Worm (Caenorhabditis elegans) whole organism, L1 larva: Measurements from ENCODE around the gene F55A4.13.

Source experiments
- C34B4.2 ChIP-seq: sonication (generic microtip); optimal IDR thresholded peaks from 2 replicates; lab custom pipeline; 2017; ENCODE audit warnings: mild to moderate bottlenecking, missing genetic modification characterization, missing compliant biosample characterization
- aly-2 ChIP-seq: fragments of 150-350 bp; optimal IDR thresholded peaks from 2 replicates; lab custom pipeline; 2014; ENCODE audit warnings: missing biosample characterization, missing genetic modification characterization
- ama-1 ChIP-seq: fragments of 150-350 bp; optimal IDR thresholded peaks from 2 replicates; lab custom pipeline; 2014
- blmp-1 ChIP-seq: fragments of 150-350 bp; optimal IDR thresholded peaks from 2 replicates; lab custom pipeline; 2014; ENCODE audit warnings: missing biosample characterization, missing genetic modification characterization
- ceh-8 ChIP-seq: fragments of 200-800 bp; sonication (Bioruptor generic); optimal IDR thresholded peaks from 2 replicates; lab custom pipeline; 2018; ENCODE audit warnings: mild to moderate bottlenecking, missing genetic modification characterization, moderate library complexity, missing compliant biosample characterization
- ceh-82 ChIP-seq, 3 experiments: fragments of 150-350 bp in 1 of 3; sonication (generic microtip) in 2 of 3; optimal IDR thresholded peaks; 2 replicates each; lab custom pipeline; 2014 to 2017; ENCODE audit warnings: missing biosample characterization in 3 of 3, missing genetic modification characterization in 3 of 3
- ceh-88 ChIP-seq: fragments of 200-800 bp; sonication (Bioruptor generic); IDR thresholded peaks from 2 replicates; pipeline ENCODE4 v1.3.6; 2022; ENCODE audit warnings: missing genetic modification characterization, missing compliant biosample characterization
- ceh-90 ChIP-seq: sonication (generic microtip); optimal IDR thresholded peaks from 2 replicates; lab custom pipeline; 2016; ENCODE audit warnings: missing genetic modification characterization, missing compliant biosample characterization
- ces-1 ChIP-seq: fragments of 150-350 bp; optimal IDR thresholded peaks from 2 replicates; lab custom pipeline; 2014; ENCODE audit warnings: missing biosample characterization, missing genetic modification reagents, missing genetic modification characterization
- dpl-1 ChIP-seq, 3 experiments: fragments of 150-350 bp in 2 of 3; sonication (generic microtip) in 1 of 3; optimal IDR thresholded peaks; 2 replicates each; lab custom pipeline; 2014 to 2017; ENCODE audit warnings: missing biosample characterization in 3 of 3, missing genetic modification characterization in 3 of 3, missing genetic modification reagents in 3 of 3
- egl-27 ChIP-seq, 2 experiments: fragments of 150-350 bp in 1 of 2; sonication (generic microtip); optimal IDR thresholded peaks; 3 replicates each; lab custom pipeline; 2017 to 2018; ENCODE audit warnings: missing biosample characterization in 2 of 2, missing genetic modification characterization in 2 of 2, missing genetic modification reagents in 2 of 2
- elt-3 ChIP-seq, 6 experiments: fragments of 150-350 bp in 1 of 6; sonication (generic microtip); optimal IDR thresholded peaks; 2 replicates each; lab custom pipeline; 2017 to 2018; ENCODE audit warnings: missing biosample characterization in 6 of 6, missing genetic modification characterization in 6 of 6, inconsistent platforms in 1 of 6
- ets-5 ChIP-seq: fragments of 200-800 bp; sonication (Bioruptor generic); IDR thresholded peaks from 2 replicates; pipeline ENCODE4 v1.3.6; 2022; ENCODE audit warnings: missing genetic modification characterization, missing compliant biosample characterization
- fkh-4 ChIP-seq: sonication (generic microtip); optimal IDR thresholded peaks from 2 replicates; lab custom pipeline; 2016; ENCODE audit warnings: missing compliant biosample characterization, missing genetic modification characterization, borderline replicate concordance
- fkh-8 ChIP-seq: sonication (generic microtip); optimal IDR thresholded peaks from 2 replicates; lab custom pipeline; 2016; ENCODE audit warnings: mild to moderate bottlenecking, missing genetic modification characterization, missing compliant biosample characterization
- grh-1 ChIP-seq: fragments of 200-800 bp; sonication (Bioruptor generic); IDR thresholded peaks from 2 replicates; pipeline ENCODE4 v1.3.6; 2022; ENCODE audit warnings: missing genetic modification reagents, missing genetic modification characterization, missing compliant biosample characterization
- hlh-4 ChIP-seq: sonication (generic microtip); optimal IDR thresholded peaks from 2 replicates; lab custom pipeline; 2016; ENCODE audit warnings: mild to moderate bottlenecking, missing genetic modification characterization, missing compliant biosample characterization
- isw-1 ChIP-seq: fragments of 200-800 bp; sonication (Bioruptor generic); IDR thresholded peaks from 2 replicates; pipeline ENCODE4 v1.3.6; 2022; ENCODE audit warnings: missing genetic modification characterization, missing compliant biosample characterization
- jun-1 ChIP-seq: fragments of 150-350 bp; optimal IDR thresholded peaks from 2 replicates; lab custom pipeline; 2014; ENCODE audit warnings: missing biosample characterization, missing genetic modification reagents, missing genetic modification characterization
- lin-35 ChIP-seq, 2 experiments: fragments of 150-350 bp; optimal IDR thresholded peaks; 2 replicates each; lab custom pipeline; 2014; ENCODE audit warnings: missing biosample characterization in 2 of 2, missing genetic modification characterization in 2 of 2, missing genetic modification reagents in 2 of 2
- lir-3 ChIP-seq: sonication (generic microtip); optimal IDR thresholded peaks from 2 replicates; lab custom pipeline; 2016; ENCODE audit warnings: mild to moderate bottlenecking, missing genetic modification characterization, moderate library complexity, missing compliant biosample characterization; ENCODE audit not compliant: poor library complexity
- lsy-2 ChIP-seq, 2 experiments: fragments of 150-350 bp; optimal IDR thresholded peaks; 2 replicates each; lab custom pipeline; 2014; ENCODE audit warnings: missing biosample characterization in 2 of 2, missing genetic modification characterization in 2 of 2
- mab-9 ChIP-seq: fragments of 200-800 bp; sonication (Bioruptor generic); IDR thresholded peaks from 2 replicates; pipeline ENCODE4 v1.3.6; 2022; ENCODE audit warnings: missing genetic modification reagents, missing genetic modification characterization, missing compliant biosample characterization
- mef-2 ChIP-seq: fragments of 150-350 bp; optimal IDR thresholded peaks from 2 replicates; lab custom pipeline; 2014; ENCODE audit warnings: missing biosample characterization, missing genetic modification characterization
- nhr-12 ChIP-seq: sonication (generic microtip); optimal IDR thresholded peaks from 2 replicates; lab custom pipeline; 2017; ENCODE audit warnings: missing biosample characterization, missing genetic modification characterization
- nhr-28 ChIP-seq: fragments of 150-350 bp; optimal IDR thresholded peaks from 2 replicates; lab custom pipeline; 2014; ENCODE audit warnings: missing biosample characterization, missing genetic modification characterization
- nhr-47 ChIP-seq: sonication (generic microtip); optimal IDR thresholded peaks from 2 replicates; lab custom pipeline; 2016; ENCODE audit warnings: mild to moderate bottlenecking, missing genetic modification characterization, moderate library complexity, missing compliant biosample characterization
- nhr-76 ChIP-seq: sonication (generic microtip); optimal IDR thresholded peaks from 2 replicates; lab custom pipeline; 2017; ENCODE audit warnings: missing biosample characterization, missing genetic modification characterization
- nhr-77 ChIP-seq: fragments of 150-350 bp; optimal IDR thresholded peaks from 2 replicates; lab custom pipeline; 2014; ENCODE audit warnings: missing biosample characterization, missing genetic modification characterization
- nhr-85 ChIP-seq: sonication (generic microtip); peaks from one replicate; lab custom pipeline; 2016; ENCODE audit warnings: missing genetic modification characterization, inconsistent platforms, missing compliant biosample characterization
- nhr-90 ChIP-seq: sonication (generic microtip); optimal IDR thresholded peaks from 2 replicates; lab custom pipeline; 2016; ENCODE audit warnings: mild to moderate bottlenecking, missing genetic modification characterization, missing compliant biosample characterization; ENCODE audit not compliant: poor library complexity
- pag-3 ChIP-seq: sonication (generic microtip); optimal IDR thresholded peaks from 2 replicates; lab custom pipeline; 2017; ENCODE audit warnings: missing genetic modification characterization, mild to moderate bottlenecking, missing compliant biosample characterization, antibody characterized with exemption, borderline replicate concordance; ENCODE audit not compliant: insufficient read depth
- pqm-1 ChIP-seq: sonication (generic microtip); optimal IDR thresholded peaks from 3 replicates; lab custom pipeline; 2017; ENCODE audit warnings: missing biosample characterization, missing genetic modification characterization
- rnt-1 ChIP-seq: sonication (generic microtip); optimal IDR thresholded peaks from 2 replicates; lab custom pipeline; 2016; ENCODE audit warnings: mild to moderate bottlenecking, missing genetic modification characterization, moderate library complexity, missing compliant biosample characterization
- skn-1 ChIP-seq: fragments of 150-350 bp; optimal IDR thresholded peaks from 2 replicates; lab custom pipeline; 2014; ENCODE audit warnings: missing biosample characterization, missing genetic modification characterization
- snu-23 ChIP-seq: sonication (generic microtip); optimal IDR thresholded peaks from 2 replicates; lab custom pipeline; 2016; ENCODE audit warnings: missing genetic modification characterization, missing compliant biosample characterization
- sptf-1 ChIP-seq: fragments of 150-350 bp; optimal IDR thresholded peaks from 2 replicates; lab custom pipeline; 2014; ENCODE audit warnings: missing biosample characterization, missing genetic modification characterization
- swsn-7 ChIP-seq: sonication (generic microtip); optimal IDR thresholded peaks from 2 replicates; lab custom pipeline; 2016; ENCODE audit warnings: missing genetic modification characterization, missing compliant biosample characterization
- tbx-2 ChIP-seq: sonication (generic microtip); optimal IDR thresholded peaks from 2 replicates; lab custom pipeline; 2016; ENCODE audit warnings: missing genetic modification characterization, missing compliant biosample characterization
- unc-130 ChIP-seq: fragments of 150-350 bp; optimal IDR thresholded peaks from 2 replicates; lab custom pipeline; 2017; ENCODE audit warnings: missing biosample characterization, missing genetic modification characterization, inconsistent platforms
- unc-98 ChIP-seq: fragments of 200-800 bp; sonication (Bioruptor generic); IDR thresholded peaks from 2 replicates; pipeline ENCODE4 v1.3.6; 2022; ENCODE audit warnings: missing genetic modification characterization, missing compliant biosample characterization
- vab-15 ChIP-seq: sonication (generic microtip); optimal IDR thresholded peaks from 2 replicates; lab custom pipeline; 2017; ENCODE audit warnings: missing genotype, mild to moderate bottlenecking, missing genetic modification characterization, missing compliant biosample characterization
- zag-1 ChIP-seq: fragments of 150-350 bp; optimal IDR thresholded peaks from 2 replicates; lab custom pipeline; 2014; ENCODE audit warnings: missing biosample characterization, missing genetic modification characterization
- ztf-4 ChIP-seq: fragments of 150-350 bp; optimal IDR thresholded peaks from 2 replicates; lab custom pipeline; 2014; ENCODE audit warnings: missing biosample characterization, missing genetic modification characterization

The F55A4.13 gene

ce11 chrX:974499-975235, 42.7 kb downstream of the F55A4.13 start, which contains the start of gene vps-45 (continued):
- TF ChIP-seq dpl-1 (GFP tag; optimal IDR thresholded peaks at IDR 0.05; lab: Kevin White, UChicago), result peak in 1 of 3 experiments; percentile 25
- no peak for TF ChIP-seq fkh-4 (tag; lab: Kevin White, UChicago)
- TF ChIP-seq swsn-7, result peak; percentile 38

- TF ChIP-seq grh-1 (GFP tag; lab: Robert Waterston, UW) (no peak), ets-5 (no peak), fkh-8 (tag; lab: Kevin White, UChicago) (no peak), jun-1 (tag; lab: Kevin White, UChicago) (no peak), ztf-4 (tag; lab: Kevin White, UChicago) (no peak), nhr-90 (tag; lab: Kevin White, UChicago) (no peak), nhr-77 (tag; lab: Kevin White, UChicago) (no peak), aly-2 (tag; lab: Kevin White, UChicago) (no peak), ama-1 (lab: Kevin White, UChicago) (no peak), pqm-1 (tag; lab: Kevin White, UChicago) (no peak), elt-3 (tag; optimal IDR thresholded peaks at IDR 0.05; lab: Kevin White, UChicago) (peak in 1 of 6 experiments; percentile 88), unc-130 (peak; percentile 79), ceh-90 (tag; lab: Kevin White, UChicago) (no peak), blmp-1 (peak; percentile 63), isw-1 (GFP tag; lab: Robert Waterston, UW) (no peak), rnt-1 (tag; lab: Kevin White, UChicago) (no peak), ceh-88 (GFP tag; lab: Robert Waterston, UW) (no peak), lsy-2 (tag; optimal IDR thresholded peaks at IDR 0.05; lab: Kevin White, UChicago) (peak in 1 of 2 experiments; percentile 5), lir-3 (tag; lab: Kevin White, UChicago) (no peak), mef-2 (tag; lab: Kevin White, UChicago) (no peak), hlh-4 (tag; lab: Kevin White, UChicago) (no peak), lin-35 (GFP tag; optimal IDR thresholded peaks at IDR 0.05; lab: Kevin White, UChicago) (peak in 1 of 2 experiments; percentile 35), tbx-2 (tag; lab: Kevin White, UChicago) (no peak), vab-15 (no peak), egl-27 (tag; optimal IDR thresholded peaks at IDR 0.05; lab: Kevin White, UChicago) (no peak), nhr-28 (tag; lab: Kevin White, UChicago) (no peak), ceh-82 (tag; optimal IDR thresholded peaks at IDR 0.05; lab: Kevin White, UChicago) (no peak), nhr-85 (tag; lab: Kevin White, UChicago) (peak; percentile 47), skn-1 (tag; lab: Kevin White, UChicago) (no peak), ceh-8 (GFP tag; lab: Kevin White, UChicago) (no peak), sptf-1 (tag; lab: Kevin White, UChicago) (no peak), swsn-7 (no peak), C34B4.2 (no peak), nhr-47 (tag; lab: Kevin White, UChicago) (no peak), unc-98 (GFP tag; lab: Robert Waterston, UW) (no peak), snu-23 (GFP tag; lab: Kevin White, UChicago) (peak; percentile 29), ces-1 (no peak), pag-3 (no peak), zag-1 (tag; lab: Kevin White, UChicago) (no peak), nhr-12 (tag; lab: Kevin White, UChicago) (no peak), nhr-76 (tag; lab: Kevin White, UChicago) (no peak), mab-9 (GFP tag; lab: Robert Waterston, UW) (no peak)
Observed at ce11 chrX:970072-970471, 47.3 kb downstream of the F55A4.13 start, which contains the start of gene C44C1.6. C44C1.6 (minus strand) TSS chrX:970270.
